Worm (Caenorhabditis elegans) whole organism, young adult: ENCODE data around the gene spe-27.

Experiments
- Y67H2A.10 ChIP-seq: fragments of 200-800 bp; sonication (Bioruptor generic); conservative IDR thresholded peaks from 2 replicates; pipeline ENCODE4 v1.3.6; 2022; ENCODE audit warnings: missing genetic modification reagents, missing genetic modification characterization, missing compliant biosample characterization
- lag-1 ChIP-seq: fragments of 200-800 bp; sonication (Bioruptor generic); IDR thresholded peaks from 2 replicates; pipeline ENCODE4 v1.3.6; 2022; ENCODE audit warnings: missing genetic modification reagents, missing genetic modification characterization, missing compliant biosample characterization
- let-526 ChIP-seq: fragments of 200-800 bp; sonication (Bioruptor generic); IDR thresholded peaks from 2 replicates; pipeline ENCODE4 v1.3.6; 2022; ENCODE audit warnings: missing genetic modification reagents, missing genetic modification characterization, missing compliant biosample characterization
- nfya-2 ChIP-seq: fragments of 200-800 bp; sonication (Bioruptor generic); IDR thresholded peaks from 2 replicates; pipeline ENCODE4 v1.3.6; 2022; ENCODE audit warnings: missing genetic modification reagents, missing genetic modification characterization, missing compliant biosample characterization
- sea-2 ChIP-seq: fragments of 200-800 bp; sonication (Bioruptor generic); IDR thresholded peaks from 2 replicates; pipeline ENCODE4 v1.3.6; 2022; ENCODE audit warnings: missing genetic modification characterization, missing compliant biosample characterization
- snpc-4 ChIP-seq, 5 experiments: fragments of 150-350 bp in 1 of 5; sonication (generic microtip) in 4 of 5; optimal IDR thresholded peaks; 2 replicates each; lab custom pipeline; 2014 to 2018; ENCODE audit warnings: missing genetic modification characterization in 5 of 5, missing biosample characterization in 3 of 5, antibody characterized with exemption in 2 of 5, mild to moderate bottlenecking in 2 of 5, missing compliant biosample characterization in 2 of 5, missing genotype in 2 of 5, moderate library complexity in 2 of 5, missing genetic modification reagents in 1 of 5

DNA sequence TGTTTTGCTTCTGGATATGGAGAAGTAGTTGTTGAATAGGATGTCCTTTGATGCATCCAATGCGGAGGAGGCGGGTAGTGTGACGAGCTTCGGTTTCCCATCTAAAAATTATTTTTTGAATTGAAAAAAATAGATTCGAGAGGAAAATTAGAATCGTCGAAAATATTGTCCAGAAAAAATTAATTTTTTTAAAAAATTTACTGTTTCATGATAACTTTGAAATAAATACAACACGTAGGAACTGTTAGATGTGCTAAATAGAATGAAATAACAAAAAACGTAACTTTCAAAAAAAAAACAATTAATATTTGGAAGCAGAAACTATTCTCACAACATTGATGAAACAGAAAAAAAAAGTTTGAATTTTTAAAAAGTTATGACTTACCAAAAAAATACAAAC lies 5.8 kb downstream of the spe-27 start, which contains the start of gene C06E7.4:
- no peak for TF ChIP-seq sea-2 (GFP tag; lab: Robert Waterston, UW)
- no peak for TF ChIP-seq nfya-2 (GFP tag; lab: Robert Waterston, UW)
- no peak for TF ChIP-seq let-526 (GFP tag; lab: Robert Waterston, UW)
- no peak for TF ChIP-seq lag-1 (GFP tag; lab: Robert Waterston, UW)
- no peak for TF ChIP-seq snpc-4 (GFP tag; optimal IDR thresholded peaks at IDR 0.05; lab: Kevin White, UChicago)
- TF ChIP-seq snpc-4 (tag; optimal IDR thresholded peaks at IDR 0.05; lab: Kevin White, UChicago) = no peak
- TF ChIP-seq Y67H2A.10 (GFP tag; lab: Robert Waterston, UW) = no peak
